Worm (Caenorhabditis elegans): ENCODE measurements around the gene cacn-1.

The cacn-1 gene

ce11 chrII:14178233-14178969, 36.5 kb upstream of the cacn-1 start, which contains the start of gene efhd-1:
Gene efhd-1, plus strand, starts transcription at chrII:14178814.
- peak in 1 of 2 experiments; percentile 54 for TF ChIP-seq daf-16 (GFP tag; optimal IDR thresholded peaks at IDR 0.05)
- TF ChIP-seq daf-16 (tag; optimal IDR thresholded peaks at IDR 0.05), result no peak
- TF ChIP-seq Y75B8A.6 (GFP tag; IDR thresholded peaks at IDR 0.05), result no peak
- peak; percentile 14 for TF ChIP-seq hlh-11 (tag; optimal IDR thresholded peaks at IDR 0.05)

- TF ChIP-seq fos-1 (tag; optimal IDR thresholded peaks at IDR 0.05), result no peak
- TF ChIP-seq fkh-10 (GFP tag; optimal IDR thresholded peaks at IDR 0.05), result no peak
- no peak for TF ChIP-seq nhr-77 (tag; optimal IDR thresholded peaks at IDR 0.05)
- no peak for TF ChIP-seq egl-43 (GFP tag; IDR thresholded peaks at IDR 0.05)
- peak; percentile 35; the same call in 1 of the 2 replicates for TF ChIP-seq F44E2.7 (GFP tag; IDR thresholded peaks at IDR 0.05)
- TF ChIP-seq nhr-42 (GFP tag; IDR thresholded peaks at IDR 0.05), result no peak
- TF ChIP-seq lin-13 (GFP tag; optimal IDR thresholded peaks at IDR 0.05), result no peak
- peak; percentile 12 for TF ChIP-seq hlh-11 (tag; optimal IDR thresholded peaks at IDR 0.05)
- TF ChIP-seq mxl-2 (GFP tag; conservative IDR thresholded peaks at IDR 0.05), result no peak
- TF ChIP-seq lin-1 (GFP tag; IDR thresholded peaks at IDR 0.05), result no peak
- no peak for TF ChIP-seq nhr-102 (tag; optimal IDR thresholded peaks at IDR 0.05)
- TF ChIP-seq unc-130 (GFP tag; optimal IDR thresholded peaks at IDR 0.05), result no peak
Measured at ce11 chrII:14176642-14177041, 34.7 kb upstream of the cacn-1 start.

DNA sequence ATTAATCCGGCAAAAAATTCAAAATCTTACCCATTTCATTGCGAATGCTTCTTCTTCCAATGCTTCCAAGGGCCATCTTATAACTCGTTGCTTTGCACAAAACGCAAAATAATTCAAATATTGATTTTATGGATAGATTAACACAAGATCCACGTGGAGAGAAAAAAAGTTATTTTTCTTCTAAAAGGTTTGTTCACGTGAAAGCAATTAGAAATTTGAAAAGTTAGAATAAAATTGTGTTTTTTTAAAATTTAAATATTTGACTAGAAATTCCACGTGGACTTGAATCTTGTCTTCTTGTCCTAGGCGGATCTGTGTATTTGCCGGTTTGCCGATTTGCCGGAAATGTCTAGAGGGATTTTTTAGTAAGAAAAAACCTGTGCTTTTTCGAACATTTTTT, 33.2 kb upstream of the cacn-1 start, which contains the start of gene Y48B6A.5:
Y48B6A.5 (minus strand) TSS at position 101 of the 400 bp plus-strand sequence.
- TF ChIP-seq unc-62 (GFP tag; optimal IDR thresholded peaks at IDR 0.05 in 1 of 2) (no peak), unc-62 (tag; optimal IDR thresholded peaks at IDR 0.05) (no peak), unc-130 (GFP tag; optimal IDR thresholded peaks at IDR 0.05) (no peak), set-16 (GFP tag; IDR thresholded peaks at IDR 0.05) (no peak), ceh-44 (GFP tag; IDR thresholded peaks at IDR 0.05) (no peak), lin-39 (tag; optimal IDR thresholded peaks at IDR 0.05) (no peak), ceh-62 (tag; optimal IDR thresholded peaks at IDR 0.05) (no peak), daf-16 (GFP tag; optimal IDR thresholded peaks at IDR 0.05) (no peak), daf-16 (tag; optimal IDR thresholded peaks at IDR 0.05) (no peak), nhr-48 (tag; optimal IDR thresholded peaks at IDR 0.05) (no peak), hif-1 (tag; optimal IDR thresholded peaks at IDR 0.05) (no peak), dve-1 (tag; optimal IDR thresholded peaks at IDR 0.05; ENCODE audit: insufficient read depth) (no peak), zfp-2 (tag; optimal IDR thresholded peaks at IDR 0.05) (no peak), nhr-76 (tag; optimal IDR thresholded peaks at IDR 0.05) (no peak), ces-1 (GFP tag; optimal IDR thresholded peaks at IDR 0.05) (no peak)

DNA sequence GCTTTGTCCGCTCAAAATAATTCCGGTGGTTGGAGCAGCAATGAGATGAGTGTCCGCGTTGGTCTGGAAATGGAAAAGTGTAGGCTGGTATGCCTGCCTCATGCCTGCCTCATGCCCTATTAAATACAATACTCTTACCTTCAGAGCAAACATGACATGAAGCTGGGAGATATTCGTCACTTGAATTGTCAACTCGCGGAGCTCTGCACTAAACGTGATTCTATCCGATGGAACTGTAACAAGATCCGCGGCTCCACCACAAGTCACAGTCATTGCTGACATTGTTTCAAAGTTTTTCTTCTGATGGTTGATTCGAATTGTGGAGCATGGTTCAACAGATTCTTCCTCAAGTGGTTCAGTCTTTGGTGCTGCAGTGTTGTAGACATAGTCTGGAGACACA, 31.2 kb upstream of the cacn-1 start:
- TF ChIP-seq unc-62 (GFP tag; optimal IDR thresholded peaks at IDR 0.05 in 1 of 2), result peak in 1 of 2 experiments; percentile 97
- no peak for TF ChIP-seq unc-62 (tag; optimal IDR thresholded peaks at IDR 0.05)
- no peak for TF ChIP-seq lin-39 (tag; optimal IDR thresholded peaks at IDR 0.05)
- TF ChIP-seq ztf-7 (tag; optimal IDR thresholded peaks at IDR 0.05), result no peak
- peak; percentile 95 for TF ChIP-seq aha-1 (tag)
- TF ChIP-seq ceh-32 (tag; optimal IDR thresholded peaks at IDR 0.05; ENCODE audit: poor library complexity), result no peak

DNA sequence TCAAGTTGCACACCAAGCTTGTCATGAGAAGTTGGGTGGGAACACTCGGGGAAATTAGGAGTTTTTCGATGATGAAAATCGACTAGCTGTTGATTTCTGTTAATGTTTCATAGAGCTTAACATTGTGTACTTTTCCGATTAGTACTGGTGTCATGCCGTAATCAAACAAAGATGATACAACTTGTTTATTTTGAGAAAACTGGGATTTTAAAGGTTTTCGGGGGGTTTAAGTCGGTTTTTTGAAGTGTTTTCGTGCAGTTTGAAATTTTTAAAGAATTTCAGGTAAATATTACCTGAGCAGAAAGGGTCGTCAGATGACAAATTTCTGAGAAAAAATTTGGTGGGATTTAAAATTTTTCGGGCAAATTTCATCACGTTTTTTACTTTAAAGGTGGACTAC, 29.6 kb upstream of the cacn-1 start, which contains the start of gene eat-2:
eat-2 (minus strand) TSS at position 101 of the 400 bp plus-strand sequence.
- TF ChIP-seq aha-1 (tag) (peak; percentile 87), dpl-1 (GFP tag; optimal IDR thresholded peaks at IDR 0.05) (no peak), snpc-1.2 (GFP tag; IDR thresholded peaks at IDR 0.05) (no peak)

Measured in whole organism, L4 larva.